Worm (Caenorhabditis elegans): ENCODE results near the gene B0334.20.
A peak's percentile ranks its signal among the peaks of the same experiment; 100 is the strongest.

Gene B0334.20

DNA sequence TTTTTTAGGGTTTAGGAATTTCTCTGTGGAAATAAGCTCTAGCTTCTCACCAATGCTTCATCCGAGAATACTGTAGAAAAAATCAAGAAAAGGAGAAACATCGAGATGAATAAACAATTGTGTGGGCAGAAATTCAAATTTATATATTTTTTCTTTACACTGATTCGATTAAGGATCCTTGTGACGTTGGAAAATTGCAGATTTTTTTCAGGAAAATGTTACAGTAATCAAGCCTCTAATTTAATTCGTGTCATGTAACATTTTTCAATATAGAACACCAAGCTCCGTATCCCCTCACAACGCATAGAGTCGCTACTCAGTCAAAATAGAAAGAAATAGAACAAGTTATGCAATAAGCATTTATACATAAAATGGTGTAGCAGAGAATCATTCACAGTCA is 23.8 kb downstream of the B0334.20 start, which contains the start of gene W02B12.16:
Gene W02B12.16 (minus strand): TSS at position 101 of the 400 bp plus-strand sequence.
- TF ChIP-seq ets-4 (tag; optimal IDR thresholded peaks at IDR 0.05) (no peak), pax-1 (tag; optimal IDR thresholded peaks at IDR 0.05) (no peak), sox-4 (tag; optimal IDR thresholded peaks at IDR 0.05) (no peak), ceh-34 (tag; optimal IDR thresholded peaks at IDR 0.05) (no peak), hlh-30 (tag; optimal IDR thresholded peaks at IDR 0.05; ENCODE audit: insufficient read depth) (no peak), Y22D7AL.16 (tag; optimal IDR thresholded peaks at IDR 0.05) (no peak), ceh-30 (tag; optimal IDR thresholded peaks at IDR 0.05) (no peak), zip-5 (tag; optimal IDR thresholded peaks at IDR 0.05) (no peak), ceh-45 (GFP tag; IDR thresholded peaks at IDR 0.05) (no peak), mec-3 (tag; optimal IDR thresholded peaks at IDR 0.05; ENCODE audit: borderline replicate concordance) (no peak), sdc-2 (tag; optimal IDR thresholded peaks at IDR 0.05) (no peak), nhr-11 (tag; optimal IDR thresholded peaks at IDR 0.05) (no peak), pag-3 (tag; optimal IDR thresholded peaks at IDR 0.05; ENCODE audit: borderline replicate concordance) (no peak), odd-2 (tag; optimal IDR thresholded peaks at IDR 0.05) (no peak), K02D7.2 (tag; optimal IDR thresholded peaks at IDR 0.05) (no peak)

ce11 chrII:11473525-11474181 is 26.6 kb downstream of the B0334.20 start, which contains the start of the genes metl-1 and W02B12.11:
TSS of gene metl-1 (minus strand) at chrII:11473575.
TSS of gene W02B12.11 (plus strand) at chrII:11473861.
- no peak for TF ChIP-seq odd-2 (tag; optimal IDR thresholded peaks at IDR 0.05)
- TF ChIP-seq ceh-9 (tag; optimal IDR thresholded peaks at IDR 0.05), result no peak
- peak; percentile 62 for TF ChIP-seq nfya-1 (tag; optimal IDR thresholded peaks at IDR 0.05)
- TF ChIP-seq unc-86 (tag; optimal IDR thresholded peaks at IDR 0.05), result peak; percentile 19
- TF ChIP-seq sdc-2 (tag; optimal IDR thresholded peaks at IDR 0.05), result peak; percentile 6
- TF ChIP-seq dmd-4 (tag; optimal IDR thresholded peaks at IDR 0.05; ENCODE audit: borderline replicate concordance), result no peak
- peak; percentile 31 for TF ChIP-seq pqm-1 (tag; optimal IDR thresholded peaks at IDR 0.05)
- no peak for TF ChIP-seq ceh-6 (GFP tag; optimal IDR thresholded peaks at IDR 0.05)
- TF ChIP-seq C08G9.2 (tag; optimal IDR thresholded peaks at IDR 0.05), result no peak
- peak; percentile 20 for TF ChIP-seq ceh-14 (tag; optimal IDR thresholded peaks at IDR 0.05)
- TF ChIP-seq ttx-3 (tag; optimal IDR thresholded peaks at IDR 0.05), result peak; percentile 19
- TF ChIP-seq sox-2 (GFP tag; IDR thresholded peaks at IDR 0.05), result peak; percentile 50
- TF ChIP-seq fkh-10 (GFP tag; optimal IDR thresholded peaks at IDR 0.05), result no peak
- TF ChIP-seq unc-42 (tag; optimal IDR thresholded peaks at IDR 0.05), result peak; percentile 3
- no peak for TF ChIP-seq ceh-2 (tag; optimal IDR thresholded peaks at IDR 0.05)
- peak; percentile 34 for TF ChIP-seq syd-9 (tag; optimal IDR thresholded peaks at IDR 0.05)
- peak; percentile 37 for TF ChIP-seq ceh-34 (tag; optimal IDR thresholded peaks at IDR 0.05)
- TF ChIP-seq tbx-2 (tag; optimal IDR thresholded peaks at IDR 0.05), result peak; percentile 46
- peak; percentile 20 for TF ChIP-seq lin-11 (tag; optimal IDR thresholded peaks at IDR 0.05)
- TF ChIP-seq zip-5 (tag; optimal IDR thresholded peaks at IDR 0.05), result no peak
- TF ChIP-seq ceh-31 (tag; optimal IDR thresholded peaks at IDR 0.05), result peak; percentile 43
- no peak for TF ChIP-seq C38D4.7 (GFP tag; optimal IDR thresholded peaks at IDR 0.05)
- TF ChIP-seq che-1 (tag; optimal IDR thresholded peaks at IDR 0.05), result peak; percentile 13
- no peak for TF ChIP-seq nhr-11 (tag; optimal IDR thresholded peaks at IDR 0.05)
- TF ChIP-seq Y22D7AL.16 (tag; optimal IDR thresholded peaks at IDR 0.05), result peak; percentile 26
- no peak for TF ChIP-seq ets-4 (tag; optimal IDR thresholded peaks at IDR 0.05)
- TF ChIP-seq ceh-30 (tag; optimal IDR thresholded peaks at IDR 0.05), result no peak
- TF ChIP-seq madf-2 (tag; optimal IDR thresholded peaks at IDR 0.05), result peak; percentile 63
- TF ChIP-seq pros-1 (tag; optimal IDR thresholded peaks at IDR 0.05), result no peak
- TF ChIP-seq ceh-18 (tag; optimal IDR thresholded peaks at IDR 0.05), result peak; percentile 19
- TF ChIP-seq hlh-8 (tag; optimal IDR thresholded peaks at IDR 0.05), result peak; percentile 7
- TF ChIP-seq fax-1 (tag; optimal IDR thresholded peaks at IDR 0.05), result peak; percentile 13
- peak; percentile 50 for TF ChIP-seq pat-9 (tag; optimal IDR thresholded peaks at IDR 0.05)
- TF ChIP-seq pha-2 (tag; optimal IDR thresholded peaks at IDR 0.05), result peak; percentile 31
- peak; percentile 49 for TF ChIP-seq ref-2 (tag; optimal IDR thresholded peaks at IDR 0.05)
- TF ChIP-seq pag-3 (tag; optimal IDR thresholded peaks at IDR 0.05; ENCODE audit: borderline replicate concordance), result no peak
- peak; percentile 66 for TF ChIP-seq elt-2 (tag; optimal IDR thresholded peaks at IDR 0.05)
- TF ChIP-seq lim-6 (tag; optimal IDR thresholded peaks at IDR 0.05), result no peak
- peak; percentile 14 for TF ChIP-seq ceh-48 (tag; optimal IDR thresholded peaks at IDR 0.05)
- no peak for TF ChIP-seq elt-4 (tag; optimal IDR thresholded peaks at IDR 0.05)
- TF ChIP-seq unc-3 (GFP tag; conservative IDR thresholded peaks at IDR 0.05), result 0 out of 2 replicates have a peak, but pooled peaks have one; percentile 24
- TF ChIP-seq unc-3 (tag; optimal IDR thresholded peaks at IDR 0.05), result no peak
